Fruit fly (Drosophila melanogaster) whole organism, embryonic: ENCODE measurements around the gene PAPLA1.

ENCODE experiments used
- Asciz ChIP-seq: fragments of 200-800 bp; sonication (Bioruptor generic); optimal IDR thresholded peaks from 2 replicates; lab custom pipeline; 2017; ENCODE audit warnings: missing biosample characterization, mild to moderate bottlenecking, missing genetic modification characterization, missing genetic modification reagents
- Bgb ChIP-seq: fragments of 200-800 bp; sonication (Bioruptor generic); IDR thresholded peaks from 2 replicates; pipeline ENCODE4 v1.3.6; 2022; ENCODE audit warnings: missing biosample characterization, missing genetic modification characterization; ENCODE audit not compliant: partially characterized antibody
- CG10431 ChIP-seq: fragments of 200-800 bp; sonication (Bioruptor generic); optimal IDR thresholded peaks from 3 replicates; lab custom pipeline; 2018; ENCODE audit warnings: missing biosample characterization, mild to moderate bottlenecking, missing genetic modification characterization
- CG13894 ChIP-seq: fragments of 200-800 bp; sonication (Bioruptor generic); optimal IDR thresholded peaks from 3 replicates; lab custom pipeline; 2018; ENCODE audit warnings: missing biosample characterization, mild to moderate bottlenecking, missing genetic modification characterization, moderate library complexity
- CG14710 ChIP-seq: fragments of 200-800 bp; sonication (Bioruptor generic); optimal IDR thresholded peaks from 3 replicates; lab custom pipeline; 2019; ENCODE audit warnings: missing biosample characterization, mild to moderate bottlenecking, missing genetic modification characterization, moderate library complexity
- CG15011 ChIP-seq: fragments of 200-800 bp; sonication (Bioruptor generic); optimal IDR thresholded peaks from 3 replicates; lab custom pipeline; 2018; ENCODE audit warnings: missing biosample characterization, mild to moderate bottlenecking, missing genetic modification characterization
- CG17186 ChIP-seq: fragments of 200-800 bp; sonication (Bioruptor generic); optimal IDR thresholded peaks from 3 replicates; lab custom pipeline; 2017; ENCODE audit warnings: missing biosample characterization, missing genetic modification reagents, missing genetic modification characterization
- CG17612 ChIP-seq: fragments of 200-800 bp; sonication (Bioruptor generic); IDR thresholded peaks from 2 replicates; pipeline ENCODE4 v1.3.6; 2022; ENCODE audit warnings: missing biosample characterization, missing genetic modification characterization
- CG18476 ChIP-seq: fragments of 200-800 bp; sonication (Bioruptor generic); optimal IDR thresholded peaks from 2 replicates; lab custom pipeline; 2016; ENCODE audit warnings: missing biosample characterization, mild to moderate bottlenecking, missing genetic modification characterization
- CG2875 ChIP-seq: fragments of 200-800 bp; sonication (Bioruptor generic); optimal IDR thresholded peaks from 2 replicates; lab custom pipeline; 2017; ENCODE audit warnings: missing biosample characterization, mild to moderate bottlenecking, missing genetic modification characterization, missing genetic modification reagents
- CG32767 ChIP-seq: fragments of 200-800 bp; sonication (Bioruptor generic); IDR thresholded peaks from 2 replicates; pipeline ENCODE4 v1.3.6; 2022; ENCODE audit warnings: missing biosample characterization, missing genetic modification characterization
- CG34376 ChIP-seq: fragments of 200-800 bp; sonication (Bioruptor generic); optimal IDR thresholded peaks from 2 replicates; lab custom pipeline; 2018; ENCODE audit warnings: missing biosample characterization, mild to moderate bottlenecking, missing genetic modification characterization
- CG3847 ChIP-seq: fragments of 200-800 bp; sonication (Bioruptor generic); IDR thresholded peaks from 2 replicates; pipeline ENCODE4 v1.3.6; 2022; ENCODE audit warnings: missing biosample characterization, missing genetic modification characterization
- CG5245 ChIP-seq: fragments of 200-800 bp; sonication (Bioruptor generic); optimal IDR thresholded peaks from 3 replicates; lab custom pipeline; 2016; ENCODE audit warnings: missing biosample characterization, missing genetic modification characterization
- CG7987 ChIP-seq: fragments of 200-800 bp; sonication (Bioruptor generic); optimal IDR thresholded peaks from 2 replicates; lab custom pipeline; 2018; ENCODE audit warnings: missing biosample characterization, mild to moderate bottlenecking, missing genetic modification characterization, moderate library complexity
- CG8290 ChIP-seq, 3 experiments: fragments of 200-800 bp; sonication (Bioruptor generic); optimal IDR thresholded peaks; 2 replicates each; lab custom pipeline; 2016 to 2019; ENCODE audit warnings: missing biosample characterization in 3 of 3, missing genetic modification characterization in 3 of 3, mild to moderate bottlenecking in 2 of 3, moderate library complexity in 1 of 3
- CG8924 ChIP-seq: fragments of 200-800 bp; optimal IDR thresholded peaks from 3 replicates; lab custom pipeline; 2019; ENCODE audit warnings: missing biosample characterization, mild to moderate bottlenecking, missing genetic modification characterization, moderate library complexity
- CG9609 ChIP-seq: fragments of 200-800 bp; sonication (Bioruptor generic); optimal IDR thresholded peaks from 3 replicates; lab custom pipeline; 2016; ENCODE audit warnings: missing biosample characterization, missing genetic modification characterization
- CG9817 ChIP-seq: fragments of 200-800 bp; sonication (Bioruptor generic); optimal IDR thresholded peaks from 2 replicates; lab custom pipeline; 2018; ENCODE audit warnings: missing biosample characterization, mild to moderate bottlenecking, missing genetic modification characterization, moderate library complexity
- CG9932 ChIP-seq: fragments of 200-800 bp; sonication (Bioruptor generic); IDR thresholded peaks from 2 replicates; pipeline ENCODE4 v1.3.6; 2022; ENCODE audit warnings: missing biosample characterization, missing genetic modification characterization
- Camta ChIP-seq: fragments of 200-800 bp; sonication (Bioruptor generic); optimal IDR thresholded peaks from 2 replicates; lab custom pipeline; 2016; ENCODE audit warnings: missing biosample characterization, missing genetic modification characterization
- Dad ChIP-seq: fragments of 200-800 bp; sonication (Bioruptor generic); optimal IDR thresholded peaks from 3 replicates; lab custom pipeline; 2016; ENCODE audit warnings: missing biosample characterization, missing genetic modification characterization
- Dp ChIP-seq: fragments of 200-800 bp; sonication (Bioruptor generic); optimal IDR thresholded peaks from 2 replicates; lab custom pipeline; 2018; ENCODE audit warnings: missing biosample characterization, mild to moderate bottlenecking, missing genetic modification characterization, moderate library complexity
- Hr3 ChIP-seq: fragments of 200-800 bp; sonication (Bioruptor generic); optimal IDR thresholded peaks from 3 replicates; lab custom pipeline; 2016; ENCODE audit warnings: missing biosample characterization, missing genetic modification characterization
- NK7.1 ChIP-seq: fragments of 200-800 bp; sonication (Bioruptor generic); optimal IDR thresholded peaks from 3 replicates; lab custom pipeline; 2016; ENCODE audit warnings: missing biosample characterization, missing genetic modification characterization
- Oaz ChIP-seq: fragments of 200-800 bp; sonication (Bioruptor generic); IDR thresholded peaks from 2 replicates; pipeline ENCODE4 v1.3.6; 2022; ENCODE audit warnings: missing biosample characterization, missing genetic modification characterization
- Opbp ChIP-seq: fragments of 200-800 bp; sonication (Bioruptor generic); IDR thresholded peaks from 3 replicates; pipeline ENCODE4 v1.3.6; 2022; ENCODE audit warnings: missing biosample characterization, missing genetic modification characterization; ENCODE audit not compliant: partially characterized antibody
- Pdp1 ChIP-seq, 2 experiments: fragments of 200-800 bp; sonication (Bioruptor generic); optimal IDR thresholded peaks; 3 replicates each; lab custom pipeline; 2016; ENCODE audit warnings: missing biosample characterization in 2 of 2, missing genetic modification characterization in 2 of 2, mild to moderate bottlenecking in 1 of 2, moderate library complexity in 1 of 2
- Sin3A ChIP-seq: fragments of >200 bp; optimal IDR thresholded peaks from 2 replicates; lab custom pipeline; 2018
- Sry-β ChIP-seq: fragments of 200-800 bp; sonication (Bioruptor generic); optimal IDR thresholded peaks from 2 replicates; lab custom pipeline; 2018; ENCODE audit warnings: missing biosample characterization, mild to moderate bottlenecking, missing genetic modification characterization, moderate library complexity
- corto ChIP-seq: fragments of 200-800 bp; sonication (Bioruptor generic); optimal IDR thresholded peaks from 2 replicates; lab custom pipeline; 2016; ENCODE audit warnings: missing biosample characterization, mild to moderate bottlenecking, missing genetic modification characterization, moderate library complexity
- eve ChIP-seq, 2 experiments: fragments of >200 bp; optimal IDR thresholded peaks; 2 replicates each; lab custom pipeline; 2017; ENCODE audit warnings: missing biosample characterization in 2 of 2, missing genetic modification characterization in 2 of 2
- exex ChIP-seq: fragments of 200-800 bp; sonication (Bioruptor generic); optimal IDR thresholded peaks from 4 replicates; lab custom pipeline; 2018; ENCODE audit warnings: missing biosample characterization, mild to moderate bottlenecking, missing genetic modification characterization, moderate library complexity
- fd64A ChIP-seq: fragments of 200-800 bp; sonication (Bioruptor generic); optimal IDR thresholded peaks from 3 replicates; lab custom pipeline; 2018; ENCODE audit warnings: missing biosample characterization, mild to moderate bottlenecking, missing genetic modification characterization
- gem ChIP-seq: fragments of 200-800 bp; sonication (Bioruptor generic); optimal IDR thresholded peaks from 2 replicates; lab custom pipeline; 2019; ENCODE audit warnings: missing biosample characterization, mild to moderate bottlenecking, missing genetic modification characterization, moderate library complexity
- jigr1 ChIP-seq: fragments of 200-800 bp; sonication (Bioruptor generic); IDR thresholded peaks from 3 replicates; pipeline ENCODE4 v1.3.6; 2022; ENCODE audit warnings: missing biosample characterization, missing genetic modification characterization
- lmd ChIP-seq: fragments of 200-800 bp; sonication (Bioruptor generic); IDR thresholded peaks from 2 replicates; pipeline ENCODE4 v1.3.6; 2022; ENCODE audit warnings: missing biosample characterization, missing genetic modification characterization
- prd ChIP-seq, 3 experiments: fragments of >200 bp in 2 of 3; fragments of 200-800 bp in 1 of 3; sonication (Bioruptor generic) in 1 of 3; optimal IDR thresholded peaks in 2 of 3; IDR thresholded peaks in 1 of 3; 2 replicates in 2 of 3; 3 replicates in 1 of 3; pipeline versions ENCODE4 v1.3.6 to Lab custom; 2017 to 2022; ENCODE audit warnings: missing biosample characterization in 1 of 3, missing genetic modification characterization in 1 of 3
- pros ChIP-seq: fragments of 200-800 bp; sonication (Bioruptor generic); optimal IDR thresholded peaks from 3 replicates; lab custom pipeline; 2019; ENCODE audit warnings: missing biosample characterization, mild to moderate bottlenecking, missing genetic modification characterization, moderate library complexity
- ro ChIP-seq: fragments of 200-800 bp; sonication (Bioruptor generic); IDR thresholded peaks from 2 replicates; pipeline ENCODE4 v1.3.6; 2022; ENCODE audit warnings: missing biosample characterization, missing genetic modification characterization
- sisA ChIP-seq: fragments of 200-800 bp; sonication (Bioruptor generic); IDR thresholded peaks from 2 replicates; pipeline ENCODE4 v1.3.6; 2022; ENCODE audit warnings: missing biosample characterization, missing genetic modification characterization
- slou ChIP-seq: fragments of 200-800 bp; sonication (Bioruptor generic); optimal IDR thresholded peaks from 3 replicates; lab custom pipeline; 2016; ENCODE audit warnings: missing biosample characterization, missing genetic modification characterization
- tll ChIP-seq, 2 experiments: fragments of 200-800 bp in 1 of 2; fragments of >200 bp in 1 of 2; sonication (Bioruptor generic) in 1 of 2; optimal IDR thresholded peaks; 2 replicates each; lab custom pipeline; 2017 to 2019; ENCODE audit warnings: missing biosample characterization in 2 of 2, missing genetic modification characterization in 2 of 2, mild to moderate bottlenecking in 1 of 2, moderate library complexity in 1 of 2
- tna ChIP-seq: fragments of 200-800 bp; sonication (Bioruptor generic); IDR thresholded peaks from 2 replicates; pipeline ENCODE4 v1.3.6; 2022; ENCODE audit warnings: missing biosample characterization, missing genetic modification characterization; ENCODE audit not compliant: partially characterized antibody
- trem ChIP-seq: fragments of 200-800 bp; optimal IDR thresholded peaks from 3 replicates; lab custom pipeline; 2019; ENCODE audit warnings: missing biosample characterization, mild to moderate bottlenecking, missing genetic modification characterization, moderate library complexity
- zfh2 ChIP-seq: fragments of 200-800 bp; sonication (Bioruptor generic); optimal IDR thresholded peaks from 2 replicates; lab custom pipeline; 2016; ENCODE audit warnings: missing biosample characterization, missing genetic modification characterization

PAPLA1 gene

dm6 chr2L:8088025-8088789 lies 71.2 kb downstream of the PAPLA1 start (continued):
- TF ChIP-seq CG8290 (GFP tag; optimal IDR thresholded peaks at IDR 0.05; lab: Kevin White, UChicago) (no peak), CG8290 (tag; optimal IDR thresholded peaks at IDR 0.05; lab: Kevin White, UChicago) (peak in 1 of 2 experiments; percentile 52), Opbp (GFP tag; lab: Robert Waterston, UW) (no peak), sisA (GFP tag; lab: Robert Waterston, UW) (no peak), CG5245 (GFP tag; lab: Kevin White, UChicago) (no peak), CG17612 (GFP tag; lab: Robert Waterston, UW) (no peak), Bgb (GFP tag; lab: Robert Waterston, UW) (peak; percentile 26; the same call in 1 of the 2 replicates), CG9817 (tag; lab: Kevin White, UChicago) (no peak), CG13894 (tag; lab: Kevin White, UChicago) (no peak), ro (no peak), trem (no peak), pros (no peak), prd (optimal IDR thresholded peaks at IDR 0.05; lab: Kevin White, UChicago) (no peak), prd (GFP tag; IDR thresholded peaks at IDR 0.05; lab: Robert Waterston, UW) (peak; percentile 36; the same call in 1 of the 3 replicates), CG18476 (no peak), jigr1 (no peak), Sry-β (GFP tag; lab: Kevin White, UChicago) (no peak), fd64A (GFP tag; lab: Kevin White, UChicago) (no peak), Camta (GFP tag; lab: Kevin White, UChicago) (no peak), CG2875 (GFP tag; lab: Kevin White, UChicago) (no peak), tna (no peak), CG8924 (tag; lab: Kevin White, UChicago) (no peak), Pdp1 (GFP tag; optimal IDR thresholded peaks at IDR 0.05; lab: Kevin White, UChicago) (peak in 1 of 2 experiments; percentile 88), Oaz (no peak), tll (GFP tag; optimal IDR thresholded peaks at IDR 0.05; lab: Kevin White, UChicago) (peak in 1 of 2 experiments; percentile 21), CG9932 (GFP tag; lab: Robert Waterston, UW) (peak; percentile 27; the same call in 1 of the 2 replicates), lmd (GFP tag; lab: Robert Waterston, UW) (no peak), Hr3 (GFP tag; lab: Kevin White, UChicago) (no peak), Dp (GFP tag; lab: Kevin White, UChicago) (no peak), CG32767 (GFP tag; lab: Robert Waterston, UW) (no peak)

- TF ChIP-seq Asciz: no peak
- TF ChIP-seq CG9932 (GFP tag; lab: Robert Waterston, UW): peak; percentile 29; the same call in 1 of the 2 replicates
- 0 out of 2 replicates have a peak, but pooled peaks have one; percentile 4 for TF ChIP-seq CG3847 (GFP tag; lab: Robert Waterston, UW)
- no peak for TF ChIP-seq exex (tag; lab: Kevin White, UChicago)
- TF ChIP-seq slou (GFP tag; lab: Kevin White, UChicago): no peak
- TF ChIP-seq CG7987 (GFP tag; lab: Kevin White, UChicago): no peak
- TF ChIP-seq eve (GFP tag; optimal IDR thresholded peaks at IDR 0.05; lab: Kevin White, UChicago): peak in 1 of 2 experiments; percentile 49
- TF ChIP-seq Sry-β (GFP tag; lab: Kevin White, UChicago): peak; percentile 63
- no peak for TF ChIP-seq corto (GFP tag; lab: Kevin White, UChicago)
- TF ChIP-seq CG9609 (GFP tag; lab: Kevin White, UChicago): no peak
- TF ChIP-seq NK7.1 (GFP tag; lab: Kevin White, UChicago): no peak
- TF ChIP-seq CG17186 (GFP tag; lab: Kevin White, UChicago): no peak
- TF ChIP-seq CG10431 (GFP tag; lab: Kevin White, UChicago): no peak
- TF ChIP-seq CG14710 (tag; lab: Kevin White, UChicago): no peak
- no peak for TF ChIP-seq CG15011 (GFP tag; lab: Kevin White, UChicago)
- TF ChIP-seq gem (tag; lab: Kevin White, UChicago): peak; percentile 18
- TF ChIP-seq Sin3A: no peak
- TF ChIP-seq Dad (GFP tag; lab: Kevin White, UChicago): no peak
- peak; percentile 1 for TF ChIP-seq zfh2 (GFP tag; lab: Kevin White, UChicago)
- TF ChIP-seq CG34376 (GFP tag; lab: Kevin White, UChicago): no peak
- TF ChIP-seq, all 482 proteins: peak for 6
Measured at dm6 chr2L:8087468-8087789, 72.0 kb downstream of the PAPLA1 start.
